Worm (Caenorhabditis elegans) whole organism, young adult: ENCODE data around the gene F23H11.2.

Experiments used
- B0035.1 ChIP-seq: sonication (generic microtip); optimal IDR thresholded peaks from 2 replicates; lab custom pipeline; 2016; ENCODE audit warnings: missing genetic modification characterization, mild to moderate bottlenecking, missing compliant biosample characterization, missing genotype, missing genetic modification reagents
- B0336.3 ChIP-seq: fragments of 200-800 bp; sonication (Bioruptor generic); IDR thresholded peaks from 2 replicates; pipeline ENCODE4 v1.3.6; 2022; ENCODE audit warnings: missing genetic modification characterization, missing compliant biosample characterization
- D2030.7 ChIP-seq: fragments of 200-800 bp; sonication (Bioruptor generic); IDR thresholded peaks from 2 replicates; pipeline ENCODE4 v1.3.6; 2022; ENCODE audit warnings: missing genetic modification reagents, missing genetic modification characterization, missing compliant biosample characterization
- F10E7.11 ChIP-seq: sonication (generic microtip); optimal IDR thresholded peaks from 2 replicates; lab custom pipeline; 2017; ENCODE audit warnings: mild to moderate bottlenecking, missing genetic modification characterization, moderate library complexity, missing compliant biosample characterization
- F33H1.4 ChIP-seq: fragments of 200-800 bp; sonication (Bioruptor generic); IDR thresholded peaks from 2 replicates; pipeline ENCODE4 v1.3.6; 2022; ENCODE audit warnings: missing genetic modification reagents, missing genetic modification characterization, missing compliant biosample characterization
- F37B4.10 ChIP-seq: fragments of 200-800 bp; sonication (Bioruptor generic); IDR thresholded peaks from 2 replicates; pipeline ENCODE4 v1.3.6; 2022; ENCODE audit warnings: missing genetic modification characterization, missing compliant biosample characterization
- F49E8.2 ChIP-seq: sonication (generic microtip); optimal IDR thresholded peaks from 3 replicates; lab custom pipeline; 2017; ENCODE audit warnings: missing genetic modification characterization, mild to moderate bottlenecking, missing compliant biosample characterization, antibody characterized with exemption, moderate library complexity; ENCODE audit not compliant: insufficient read depth
- F57C9.4 ChIP-seq: sonication (generic microtip); optimal IDR thresholded peaks from 2 replicates; lab custom pipeline; 2017; ENCODE audit warnings: mild to moderate bottlenecking, missing genetic modification characterization, missing compliant biosample characterization
- K12H6.12 ChIP-seq: fragments of 200-800 bp; sonication (Bioruptor generic); optimal IDR thresholded peaks from 2 replicates; lab custom pipeline; 2018; ENCODE audit warnings: mild to moderate bottlenecking, missing genetic modification characterization, missing compliant biosample characterization
- T26A5.8 ChIP-seq: sonication (generic microtip); optimal IDR thresholded peaks from 2 replicates; lab custom pipeline; 2016; ENCODE audit warnings: missing genetic modification characterization, missing compliant biosample characterization
- Y53F4B.3 ChIP-seq: fragments of 200-800 bp; sonication (Bioruptor generic); IDR thresholded peaks from 2 replicates; pipeline ENCODE4 v1.3.6; 2022; ENCODE audit warnings: missing genetic modification reagents, missing genetic modification characterization, missing compliant biosample characterization
- Y67H2A.10 ChIP-seq: fragments of 200-800 bp; sonication (Bioruptor generic); conservative IDR thresholded peaks from 2 replicates; pipeline ENCODE4 v1.3.6; 2022; ENCODE audit warnings: missing genetic modification reagents, missing genetic modification characterization, missing compliant biosample characterization
- ZK185.1 ChIP-seq: sonication (generic microtip); optimal IDR thresholded peaks from 2 replicates; lab custom pipeline; 2016; ENCODE audit warnings: mild to moderate bottlenecking, missing genetic modification characterization, missing compliant biosample characterization; ENCODE audit not compliant: poor library complexity, severe bottlenecking
- athp-1 ChIP-seq: sonication (generic microtip); optimal IDR thresholded peaks from 2 replicates; lab custom pipeline; 2017; ENCODE audit warnings: mild to moderate bottlenecking, missing genetic modification characterization, missing compliant biosample characterization
- attf-3 ChIP-seq: fragments of 200-800 bp; sonication (Bioruptor generic); conservative IDR thresholded peaks from 2 replicates; pipeline ENCODE4 v1.3.6; 2022; ENCODE audit warnings: missing genetic modification reagents, missing genetic modification characterization, missing compliant biosample characterization
- attf-6 ChIP-seq: fragments of 200-800 bp; sonication (Bioruptor generic); IDR thresholded peaks from 2 replicates; pipeline ENCODE4 v1.3.6; 2022; ENCODE audit warnings: missing genetic modification reagents, missing genetic modification characterization, missing compliant biosample characterization
- ccch-3 ChIP-seq: fragments of 200-800 bp; sonication (Bioruptor generic); optimal IDR thresholded peaks from 2 replicates; lab custom pipeline; 2018; ENCODE audit warnings: mild to moderate bottlenecking, missing genetic modification characterization, missing compliant biosample characterization
- cebp-1 ChIP-seq, 2 experiments: fragments of 200-800 bp in 1 of 2; sonication (Bioruptor generic) in 1 of 2; sonication (generic microtip) in 1 of 2; IDR thresholded peaks in 1 of 2; optimal IDR thresholded peaks in 1 of 2; 2 replicates each; pipeline versions ENCODE4 v1.3.6 to Lab custom; 2017 to 2022; ENCODE audit warnings: missing compliant biosample characterization in 2 of 2, missing genetic modification characterization in 2 of 2, mild to moderate bottlenecking in 1 of 2, missing genetic modification reagents in 1 of 2, moderate library complexity in 1 of 2
- ceh-100 ChIP-seq: fragments of 200-800 bp; sonication (Bioruptor generic); IDR thresholded peaks from 2 replicates; pipeline ENCODE4 v1.3.6; 2022; ENCODE audit warnings: missing genetic modification reagents, missing genetic modification characterization, missing compliant biosample characterization
- ceh-40 ChIP-seq: fragments of 200-800 bp; sonication (Bioruptor generic); IDR thresholded peaks from 2 replicates; pipeline ENCODE4 v1.3.6; 2022; ENCODE audit warnings: missing genetic modification characterization, missing compliant biosample characterization
- ceh-58 ChIP-seq: fragments of 200-800 bp; sonication (Bioruptor generic); IDR thresholded peaks from 2 replicates; pipeline ENCODE4 v1.3.6; 2022; ENCODE audit warnings: missing genetic modification characterization, missing compliant biosample characterization
- ceh-91 ChIP-seq: fragments of 200-800 bp; sonication (Bioruptor generic); IDR thresholded peaks from 2 replicates; pipeline ENCODE4 v1.3.6; 2022; ENCODE audit warnings: missing genetic modification reagents, missing genetic modification characterization, missing compliant biosample characterization
- dpff-1 ChIP-seq: sonication (generic microtip); optimal IDR thresholded peaks from 2 replicates; lab custom pipeline; 2017; ENCODE audit warnings: mild to moderate bottlenecking, missing genetic modification characterization, missing compliant biosample characterization
- dpl-1 ChIP-seq: fragments of 150-350 bp; optimal IDR thresholded peaks from 2 replicates; lab custom pipeline; 2014; ENCODE audit warnings: missing biosample characterization, missing genetic modification reagents, missing genetic modification characterization
- efl-1 ChIP-seq: fragments of 150-350 bp; optimal IDR thresholded peaks from 2 replicates; lab custom pipeline; 2014; ENCODE audit warnings: missing biosample characterization, missing genetic modification reagents, missing genetic modification characterization
- ekl-4 ChIP-seq: fragments of 200-800 bp; sonication (Bioruptor generic); IDR thresholded peaks from 2 replicates; pipeline ENCODE4 v1.3.6; 2022; ENCODE audit warnings: missing genetic modification reagents, missing genetic modification characterization, missing compliant biosample characterization
- gei-17 ChIP-seq: fragments of 200-800 bp; sonication (Bioruptor generic); optimal IDR thresholded peaks from 2 replicates; lab custom pipeline; 2018; ENCODE audit warnings: mild to moderate bottlenecking, missing genetic modification characterization, missing compliant biosample characterization
- him-1 ChIP-seq: sonication (generic microtip); optimal IDR thresholded peaks from 2 replicates; lab custom pipeline; 2016; ENCODE audit warnings: missing genotype, missing genetic modification reagents, missing genetic modification characterization, missing compliant biosample characterization
- hmg-1.2 ChIP-seq: fragments of 200-800 bp; sonication (Bioruptor generic); IDR thresholded peaks from 2 replicates; pipeline ENCODE4 v1.3.6; 2022; ENCODE audit warnings: missing genetic modification reagents, missing genetic modification characterization, missing compliant biosample characterization
- hsf-1 ChIP-seq: fragments of 200-800 bp; sonication (Bioruptor generic); IDR thresholded peaks from 2 replicates; pipeline ENCODE4 v1.3.6; 2022; ENCODE audit warnings: missing genetic modification reagents, missing genetic modification characterization, missing compliant biosample characterization
- let-607 ChIP-seq, 2 experiments: fragments of 200-800 bp in 1 of 2; sonication (Bioruptor generic) in 1 of 2; sonication (generic microtip) in 1 of 2; optimal IDR thresholded peaks; 2 replicates each; lab custom pipeline; 2016 to 2018; ENCODE audit warnings: mild to moderate bottlenecking in 2 of 2, missing compliant biosample characterization in 2 of 2, missing genetic modification characterization in 2 of 2, moderate library complexity in 2 of 2, missing genotype in 1 of 2
- lin-35 ChIP-seq, 3 experiments: fragments of 150-350 bp in 2 of 3; sonication (generic microtip) in 1 of 3; optimal IDR thresholded peaks; 2 replicates each; lab custom pipeline; 2014 to 2018; ENCODE audit warnings: missing biosample characterization in 3 of 3, missing genetic modification characterization in 3 of 3, missing genetic modification reagents in 3 of 3
- lin-40 ChIP-seq: sonication (generic microtip); optimal IDR thresholded peaks from 2 replicates; lab custom pipeline; 2016; ENCODE audit warnings: missing genetic modification characterization, mild to moderate bottlenecking, missing compliant biosample characterization, missing genotype, missing genetic modification reagents
- lin-54 ChIP-seq: fragments of 200-800 bp; sonication (Bioruptor generic); optimal IDR thresholded peaks from 2 replicates; lab custom pipeline; 2018; ENCODE audit warnings: mild to moderate bottlenecking, missing genetic modification characterization, missing compliant biosample characterization
- madf-3 ChIP-seq: fragments of 200-800 bp; sonication (Bioruptor generic); IDR thresholded peaks from 2 replicates; pipeline ENCODE4 v1.3.6; 2022; ENCODE audit warnings: missing genetic modification reagents, missing genetic modification characterization, missing compliant biosample characterization
- madf-6 ChIP-seq: fragments of 200-800 bp; sonication (Bioruptor generic); IDR thresholded peaks from 2 replicates; pipeline ENCODE4 v1.3.6; 2022; ENCODE audit warnings: missing genetic modification reagents, missing genetic modification characterization, missing compliant biosample characterization
- mcd-1 ChIP-seq: fragments of 200-800 bp; sonication (Bioruptor generic); IDR thresholded peaks from 2 replicates; pipeline ENCODE4 v1.3.6; 2022; ENCODE audit warnings: missing genetic modification reagents, missing genetic modification characterization, missing compliant biosample characterization
- nhr-80 ChIP-seq: sonication (generic microtip); optimal IDR thresholded peaks from 2 replicates; lab custom pipeline; 2016; ENCODE audit warnings: missing genetic modification characterization, missing compliant biosample characterization
- pha-4 ChIP-seq: fragments of 150-350 bp; sonication (generic microtip); optimal IDR thresholded peaks from 2 replicates; lab custom pipeline; 2014; ENCODE audit warnings: missing biosample characterization, missing genetic modification reagents, missing genetic modification characterization
- snpc-3.4 ChIP-seq: sonication (generic microtip); optimal IDR thresholded peaks from 2 replicates; lab custom pipeline; 2017; ENCODE audit warnings: missing genetic modification characterization, mild to moderate bottlenecking, missing compliant biosample characterization, antibody characterized with exemption, moderate library complexity, missing genotype, missing genetic modification reagents
- ztf-25 ChIP-seq: fragments of 200-800 bp; sonication (Bioruptor generic); IDR thresholded peaks from 2 replicates; pipeline ENCODE4 v1.3.6; 2022; ENCODE audit warnings: missing genetic modification reagents, missing genetic modification characterization, missing compliant biosample characterization
- ztf-26 ChIP-seq: sonication (generic microtip); optimal IDR thresholded peaks from 2 replicates; lab custom pipeline; 2017; ENCODE audit warnings: missing genetic modification characterization, missing compliant biosample characterization

The F23H11.2 gene

ce11 chrIII:900134-900533 is 4.6 kb downstream of the F23H11.2 start (continued):
- TF ChIP-seq ceh-91 (GFP tag; lab: Robert Waterston, UW) (0 out of 2 replicates have a peak, but pooled peaks have one; percentile 9), B0336.3 (peak; percentile 46; the same call in 1 of the 2 replicates)
- TF ChIP-seq, all 124 proteins: peak for 13

- TF ChIP-seq ekl-4 (peak; percentile 33; the same call in 1 of the 2 replicates), pha-4 (tag; lab: Kevin White, UChicago) (no peak), lin-54 (GFP tag; lab: Kevin White, UChicago) (no peak), cebp-1 (GFP tag; IDR thresholded peaks at IDR 0.05; lab: Robert Waterston, UW) (no peak), cebp-1 (tag; optimal IDR thresholded peaks at IDR 0.05; lab: Kevin White, UChicago) (no peak), ztf-25 (GFP tag; lab: Robert Waterston, UW) (no peak), ceh-100 (0 out of 2 replicates have a peak, but pooled peaks have one; percentile 9), ZK185.1 (tag; lab: Kevin White, UChicago) (no peak), F49E8.2 (tag; lab: Kevin White, UChicago) (no peak), attf-6 (GFP tag; lab: Robert Waterston, UW) (no peak), F37B4.10 (no peak), hmg-1.2 (GFP tag; lab: Robert Waterston, UW) (0 out of 2 replicates have a peak, but pooled peaks have one; percentile 8), F33H1.4 (no peak), madf-6 (no peak), ceh-58 (GFP tag; lab: Robert Waterston, UW) (no peak), ceh-40 (GFP tag; lab: Robert Waterston, UW) (no peak), T26A5.8 (tag; lab: Kevin White, UChicago) (no peak), hsf-1 (GFP tag; lab: Robert Waterston, UW) (no peak), madf-3 (GFP tag; lab: Robert Waterston, UW) (peak; percentile 68; the same call in 1 of the 2 replicates), Y67H2A.10 (GFP tag; lab: Robert Waterston, UW) (no peak), ztf-26 (tag; lab: Kevin White, UChicago) (no peak), Y53F4B.3 (GFP tag; lab: Robert Waterston, UW) (no peak), ccch-3 (GFP tag; lab: Kevin White, UChicago) (no peak), gei-17 (GFP tag; lab: Kevin White, UChicago) (no peak), snpc-3.4 (tag; lab: Kevin White, UChicago) (no peak), F10E7.11 (tag; lab: Kevin White, UChicago) (no peak)
Observed at ce11 chrIII:901148-901547, 5.6 kb downstream of the F23H11.2 start, which contains the start of gene sucl-2. Gene sucl-2 (minus strand): TSS chrIII:901412.

DNA sequence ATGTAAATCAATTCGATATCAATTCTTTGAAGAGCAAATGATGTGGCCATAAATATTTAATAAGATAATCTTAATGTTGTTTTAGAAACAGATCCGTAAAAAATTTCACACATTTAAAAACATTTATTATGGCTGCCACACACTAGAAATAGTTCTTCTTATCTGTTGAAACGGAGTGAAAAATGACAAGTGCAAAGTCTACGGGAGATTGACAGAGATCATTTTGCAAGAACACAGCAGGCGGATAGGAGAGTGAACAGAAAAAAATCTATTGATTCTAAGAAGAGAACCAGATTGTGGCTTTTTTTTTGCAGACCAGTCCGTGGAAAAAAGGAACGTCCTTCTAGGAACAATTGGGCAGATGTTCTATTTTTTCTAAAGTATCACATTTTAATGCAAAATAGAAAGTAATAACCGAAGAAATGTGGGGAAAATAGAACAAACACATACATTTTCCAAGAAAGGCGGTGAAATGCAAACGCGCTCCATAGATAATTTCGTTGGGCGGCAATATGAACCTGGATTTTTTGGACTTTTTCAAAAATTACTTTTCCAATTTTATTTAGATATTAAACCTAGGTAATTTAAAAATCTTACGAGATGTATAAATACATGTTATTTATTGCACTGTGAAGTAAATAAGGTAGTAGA is 6.2 kb downstream of the F23H11.2 start:
- TF ChIP-seq madf-3 (GFP tag; lab: Robert Waterston, UW) (no peak), lin-54 (GFP tag; lab: Kevin White, UChicago) (peak; percentile 41), efl-1 (GFP tag; lab: Kevin White, UChicago) (peak; percentile 57), dpl-1 (peak; percentile 47), nhr-80 (tag; lab: Kevin White, UChicago) (peak; percentile 54), cebp-1 (GFP tag; IDR thresholded peaks at IDR 0.05; lab: Robert Waterston, UW) (no peak), cebp-1 (tag; optimal IDR thresholded peaks at IDR 0.05; lab: Kevin White, UChicago) (no peak), B0035.1 (tag; lab: Kevin White, UChicago) (no peak), K12H6.12 (tag; lab: Kevin White, UChicago) (no peak), let-607 (tag; optimal IDR thresholded peaks at IDR 0.05; lab: Kevin White, UChicago) (no peak), ztf-26 (tag; lab: Kevin White, UChicago) (peak; percentile 21), him-1 (peak; percentile 25), F57C9.4 (tag; lab: Kevin White, UChicago) (no peak), hmg-1.2 (GFP tag; lab: Robert Waterston, UW) (0 out of 2 replicates have a peak, but pooled peaks have one; percentile 8), D2030.7 (GFP tag; lab: Robert Waterston, UW) (peak; percentile 11; the same call in 1 of the 2 replicates), madf-6 (peak; percentile 35; the same call in 1 of the 2 replicates), attf-3 (GFP tag; lab: Robert Waterston, UW) (0 out of 2 replicates have a peak, but pooled peaks have one; percentile 8), athp-1 (peak; percentile 19), mcd-1 (GFP tag; lab: Robert Waterston, UW) (peak; percentile 85), lin-40 (tag; lab: Kevin White, UChicago) (peak; percentile 25), lin-35 (GFP tag; optimal IDR thresholded peaks at IDR 0.05; lab: Kevin White, UChicago) (peak in 1 of 3 experiments; percentile 39), dpff-1 (tag; lab: Kevin White, UChicago) (no peak)
